Worm (Caenorhabditis elegans): ENCODE measurements around the gene C27D8.1.

- no peak for TF ChIP-seq tbx-37 (GFP tag; conservative IDR thresholded peaks at IDR 0.05)
- no peak for TF ChIP-seq ama-1 (optimal IDR thresholded peaks at IDR 0.05)
These were observed 47.4 kb downstream of the C27D8.1 start, which contains the start of gene ZK897.10 for ce11 chrIV:12765067-12765466.
